ENCODE assay signal across 5 fruit fly cellular contexts in the genomic region with DNA sequence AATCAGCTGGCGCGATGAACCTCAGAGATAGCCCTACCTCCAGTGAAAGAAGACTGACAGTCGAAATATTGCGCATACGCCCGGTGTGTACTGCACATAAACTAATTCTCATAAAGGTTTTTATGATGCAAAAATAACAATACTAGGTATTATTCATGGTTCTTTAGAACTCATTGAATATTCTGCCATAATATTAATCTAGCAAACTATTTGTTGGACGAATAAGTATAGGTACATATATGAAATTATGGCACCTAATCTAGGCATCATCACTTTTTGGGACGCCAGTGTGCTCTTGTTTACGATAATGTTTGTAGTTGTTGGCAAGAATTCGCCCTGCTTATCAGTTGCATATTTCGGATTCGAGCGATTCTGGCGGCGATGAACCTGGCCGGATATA.
TF ChIP-seq lines count a peak whose summit lies in the region.

No protein-coding gene starts in this region.

- TF ChIP-seq CTCF in whole organism, embryonic (GFP tag; optimal IDR thresholded peaks at IDR 0.05; lab: Kevin White, UChicago) = no peak

TF ChIP-seq in whole organism, adult, 20 proteins besides CTCF, POLR2A, EP300 and RAD21 (continues in another document):
- TF ChIP-seq pad (GFP tag; optimal IDR thresholded peaks at IDR 0.05; lab: Kevin White, UChicago) = no peak
- TF ChIP-seq CG7101 (tag; optimal IDR thresholded peaks at IDR 0.05; lab: Kevin White, UChicago) = peak; percentile 57
- TF ChIP-seq cnc (optimal IDR thresholded peaks at IDR 0.05; lab: Kevin White, UChicago) = no peak
- TF ChIP-seq bab1 (GFP tag; optimal IDR thresholded peaks at IDR 0.05; lab: Kevin White, UChicago) = no peak
- TF ChIP-seq CG12768 (GFP tag; optimal IDR thresholded peaks at IDR 0.05; lab: Kevin White, UChicago) = peak; percentile 18
- no peak for TF ChIP-seq Hr96 (GFP tag; optimal IDR thresholded peaks at IDR 0.05; lab: Kevin White, UChicago)
- no peak for TF ChIP-seq toe (GFP tag; optimal IDR thresholded peaks at IDR 0.05; lab: Kevin White, UChicago)
- TF ChIP-seq Crg-1 (GFP tag; optimal IDR thresholded peaks at IDR 0.05; lab: Kevin White, UChicago) = peak; percentile 1
- TF ChIP-seq CG7045 (GFP tag; optimal IDR thresholded peaks at IDR 0.05; lab: Kevin White, UChicago) = peak; percentile 34
- TF ChIP-seq tj (GFP tag; optimal IDR thresholded peaks at IDR 0.05; lab: Kevin White, UChicago) = no peak
- TF ChIP-seq Clk (GFP tag; optimal IDR thresholded peaks at IDR 0.05; lab: Kevin White, UChicago) = no peak
- TF ChIP-seq cic (GFP tag; optimal IDR thresholded peaks at IDR 0.05; lab: Kevin White, UChicago) = no peak
- peak; percentile 3 for TF ChIP-seq CG33017 (tag; optimal IDR thresholded peaks at IDR 0.05; lab: Kevin White, UChicago)
- no peak for TF ChIP-seq CG1620 (GFP tag; optimal IDR thresholded peaks at IDR 0.05; lab: Kevin White, UChicago)
- TF ChIP-seq kay (GFP tag; lab: Kevin White, UChicago; ENCODE audit: borderline replicate concordance) = no peak
- peak; percentile 27 for TF ChIP-seq CG14711 (tag; optimal IDR thresholded peaks at IDR 0.05; lab: Kevin White, UChicago)
- TF ChIP-seq CG11617 (GFP tag; optimal IDR thresholded peaks at IDR 0.05; lab: Kevin White, UChicago) = no peak
- TF ChIP-seq CG5204 (GFP tag; optimal IDR thresholded peaks at IDR 0.05; lab: Kevin White, UChicago) = no peak

TF ChIP-seq in whole organism, embryonic, 481 proteins besides CTCF, POLR2A, EP300 and RAD21 (continues in another document):
- no peak for TF ChIP-seq CG12104 (GFP tag; optimal IDR thresholded peaks at IDR 0.05; lab: Kevin White, UChicago)
- no peak for TF ChIP-seq fd96Cb (tag; optimal IDR thresholded peaks at IDR 0.05; lab: Kevin White, UChicago)
- no peak for TF ChIP-seq CG4730 (GFP tag; IDR thresholded peaks at IDR 0.05; lab: Robert Waterston, UW)
- TF ChIP-seq CG11456 (GFP tag; IDR thresholded peaks at IDR 0.05; lab: Robert Waterston, UW) = no peak
- peak; percentile 7 for TF ChIP-seq CG18262 (tag; optimal IDR thresholded peaks at IDR 0.05; lab: Kevin White, UChicago)
- TF ChIP-seq bsh (GFP tag; optimal IDR thresholded peaks at IDR 0.05; lab: Kevin White, UChicago) = no peak
- no peak for TF ChIP-seq CG5245 (GFP tag; optimal IDR thresholded peaks at IDR 0.05; lab: Kevin White, UChicago)
- TF ChIP-seq ac (GFP tag; optimal IDR thresholded peaks at IDR 0.05; lab: Kevin White, UChicago) = no peak
- TF ChIP-seq caup (GFP tag; optimal IDR thresholded peaks at IDR 0.05; lab: Kevin White, UChicago; ENCODE audit: severe bottlenecking) = peak; percentile 28
- no peak for TF ChIP-seq esg (GFP tag; conservative IDR thresholded peaks at IDR 0.05; lab: Robert Waterston, UW)
- TF ChIP-seq slbo (GFP tag; IDR thresholded peaks at IDR 0.05; lab: Robert Waterston, UW) = peak; percentile 40; the same call in 1 of the 2 replicates
- TF ChIP-seq en (GFP tag; optimal IDR thresholded peaks at IDR 0.05; lab: Kevin White, UChicago) = peak; percentile 26
- TF ChIP-seq CG2202 (tag; optimal IDR thresholded peaks at IDR 0.05; lab: Kevin White, UChicago) = no peak
- TF ChIP-seq HLH3B (GFP tag; IDR thresholded peaks at IDR 0.05; lab: Robert Waterston, UW) = peak; percentile 44; the same call in 1 of the 2 replicates
- TF ChIP-seq dmrt11E (tag; optimal IDR thresholded peaks at IDR 0.05; lab: Kevin White, UChicago) = no peak
- peak; percentile 37 for TF ChIP-seq Hmr (GFP tag; optimal IDR thresholded peaks at IDR 0.05; lab: Kevin White, UChicago)
- TF ChIP-seq Dek (tag; optimal IDR thresholded peaks at IDR 0.05; lab: Kevin White, UChicago) = no peak

TF ChIP-seq in whole organism, prepupa, 60 proteins besides CTCF, POLR2A, EP300 and RAD21 (continues in another document):
- TF ChIP-seq achi (GFP tag; optimal IDR thresholded peaks at IDR 0.05; lab: Kevin White, UChicago) = peak; percentile 43
- TF ChIP-seq CG11902 (GFP tag; optimal IDR thresholded peaks at IDR 0.05; lab: Kevin White, UChicago) = peak; percentile 36
- peak; percentile 47 for TF ChIP-seq CG34406 (GFP tag; optimal IDR thresholded peaks at IDR 0.05; lab: Kevin White, UChicago)
- peak; percentile 43 for TF ChIP-seq CG8319 (GFP tag; optimal IDR thresholded peaks at IDR 0.05; lab: Kevin White, UChicago)
- TF ChIP-seq CG11294 (GFP tag; IDR thresholded peaks at IDR 0.05; lab: Robert Waterston, UW) = no peak
- TF ChIP-seq Hr39 (GFP tag; optimal IDR thresholded peaks at IDR 0.05; lab: Kevin White, UChicago) = peak; percentile 79
- TF ChIP-seq CG6854 (GFP tag; optimal IDR thresholded peaks at IDR 0.05; lab: Kevin White, UChicago) = no peak
- peak; percentile 30 for TF ChIP-seq CG3919 (GFP tag; optimal IDR thresholded peaks at IDR 0.05; lab: Kevin White, UChicago)
- no peak for TF ChIP-seq spab (GFP tag; optimal IDR thresholded peaks at IDR 0.05; lab: Kevin White, UChicago)
- no peak for TF ChIP-seq CG1621 (tag; optimal IDR thresholded peaks at IDR 0.05; lab: Kevin White, UChicago)
- TF ChIP-seq svp (GFP tag; lab: Kevin White, UChicago) = peak; percentile 97
- TF ChIP-seq CG32006 (GFP tag; optimal IDR thresholded peaks at IDR 0.05; lab: Kevin White, UChicago) = no peak
- 0 out of 3 replicates have a peak, but pooled peaks have one; percentile 14 for TF ChIP-seq CG6163 (GFP tag; IDR thresholded peaks at IDR 0.05; lab: Robert Waterston, UW)
- TF ChIP-seq CG6808 (GFP tag; optimal IDR thresholded peaks at IDR 0.05; lab: Kevin White, UChicago) = no peak
- peak; percentile 64 for TF ChIP-seq CG31627 (GFP tag; optimal IDR thresholded peaks at IDR 0.05; lab: Kevin White, UChicago)
- peak; percentile 53 for TF ChIP-seq CG7368 (GFP tag; optimal IDR thresholded peaks at IDR 0.05; lab: Kevin White, UChicago)
- TF ChIP-seq CG8632 (GFP tag; optimal IDR thresholded peaks at IDR 0.05; lab: Kevin White, UChicago) = peak; percentile 57
- no peak for TF ChIP-seq dac (GFP tag; optimal IDR thresholded peaks at IDR 0.05; lab: Kevin White, UChicago)
- TF ChIP-seq cyc (GFP tag; optimal IDR thresholded peaks at IDR 0.05; lab: Kevin White, UChicago) = peak; percentile 60

TF ChIP-seq in whole organism, pupa, 21 proteins besides CTCF, POLR2A, EP300 and RAD21:
- peak; percentile 13 for TF ChIP-seq EcR (GFP tag; optimal IDR thresholded peaks at IDR 0.05; lab: Kevin White, UChicago)
- peak; percentile 11 for TF ChIP-seq CG17806 (tag; optimal IDR thresholded peaks at IDR 0.05; lab: Kevin White, UChicago)
- no peak for TF ChIP-seq CG13204 (GFP tag; optimal IDR thresholded peaks at IDR 0.05; lab: Kevin White, UChicago)
- no peak for TF ChIP-seq CG12605 (GFP tag; IDR thresholded peaks at IDR 0.05; lab: Robert Waterston, UW)
- TF ChIP-seq CG4496 (GFP tag; IDR thresholded peaks at IDR 0.05; lab: Robert Waterston, UW) = peak; percentile 56; the same call in 1 of the 3 replicates
- peak; percentile 7 for TF ChIP-seq Pif1A (GFP tag; optimal IDR thresholded peaks at IDR 0.05; lab: Kevin White, UChicago)
- TF ChIP-seq Snoo (tag; optimal IDR thresholded peaks at IDR 0.05; lab: Kevin White, UChicago) = peak; percentile 58

TF ChIP-seq in whole organism, wandering third instar larva, 38 proteins besides CTCF, POLR2A, EP300 and RAD21 (continues in another document):
- TF ChIP-seq GATAd (GFP tag; optimal IDR thresholded peaks at IDR 0.05; lab: Kevin White, UChicago) (no peak), fru (GFP tag; optimal IDR thresholded peaks at IDR 0.05; lab: Kevin White, UChicago) (peak; percentile 78), Hnf4 (GFP tag; optimal IDR thresholded peaks at IDR 0.05; lab: Kevin White, UChicago) (peak; percentile 58), Dfd (GFP tag; optimal IDR thresholded peaks at IDR 0.05; lab: Kevin White, UChicago) (no peak), Sp1 (GFP tag; optimal IDR thresholded peaks at IDR 0.05; lab: Kevin White, UChicago) (peak; percentile 61), dsf (GFP tag; optimal IDR thresholded peaks at IDR 0.05; lab: Kevin White, UChicago; ENCODE audit: borderline replicate concordance) (peak; percentile 53), lola (GFP tag; optimal IDR thresholded peaks at IDR 0.05; lab: Kevin White, UChicago) (no peak), psq (GFP tag; optimal IDR thresholded peaks at IDR 0.05; lab: Kevin White, UChicago) (peak; percentile 57), sage (GFP tag; optimal IDR thresholded peaks at IDR 0.05; lab: Kevin White, UChicago) (no peak), Mio (GFP tag; optimal IDR thresholded peaks at IDR 0.05; lab: Kevin White, UChicago) (no peak), sv (GFP tag; optimal IDR thresholded peaks at IDR 0.05; lab: Kevin White, UChicago) (no peak), dmrt93B (GFP tag; optimal IDR thresholded peaks at IDR 0.05; lab: Kevin White, UChicago) (peak; percentile 31), usp (GFP tag; optimal IDR thresholded peaks at IDR 0.05; lab: Kevin White, UChicago) (no peak), CrebA (GFP tag; optimal IDR thresholded peaks at IDR 0.05; lab: Kevin White, UChicago; ENCODE audit: borderline replicate concordance) (no peak), Hr83 (GFP tag; optimal IDR thresholded peaks at IDR 0.05; lab: Kevin White, UChicago; ENCODE audit: poor library complexity, severe bottlenecking) (no peak), HLH106 (tag; optimal IDR thresholded peaks at IDR 0.05; lab: Kevin White, UChicago) (peak; percentile 61), N (GFP tag; optimal IDR thresholded peaks at IDR 0.05; lab: Kevin White, UChicago) (no peak), OdsH (GFP tag; optimal IDR thresholded peaks at IDR 0.05; lab: Kevin White, UChicago) (peak; percentile 72), ey (GFP tag; optimal IDR thresholded peaks at IDR 0.05; lab: Kevin White, UChicago) (peak; percentile 78), Dif (GFP tag; optimal IDR thresholded peaks at IDR 0.05; lab: Kevin White, UChicago; ENCODE audit: partially characterized antibody) (no peak), Rel (GFP tag; optimal IDR thresholded peaks at IDR 0.05; lab: Kevin White, UChicago) (no peak), Rel (tag; optimal IDR thresholded peaks at IDR 0.05; lab: Kevin White, UChicago) (no peak), br (GFP tag; optimal IDR thresholded peaks at IDR 0.05; lab: Kevin White, UChicago) (peak; percentile 75), jim (GFP tag; optimal IDR thresholded peaks at IDR 0.05; lab: Kevin White, UChicago) (no peak), CG32264 (GFP tag; optimal IDR thresholded peaks at IDR 0.05; lab: Kevin White, UChicago) (peak; percentile 38), foxo (GFP tag; optimal IDR thresholded peaks at IDR 0.05; lab: Kevin White, UChicago) (peak in 1 of 2 experiments; percentile 78), dl (GFP tag; optimal IDR thresholded peaks at IDR 0.05; lab: Kevin White, UChicago; ENCODE audit: insufficient read depth in 1 of 2, partially characterized antibody in 2 of 2) (no peak), Abd-B (GFP tag; optimal IDR thresholded peaks at IDR 0.05; lab: Kevin White, UChicago) (no peak), h (GFP tag; optimal IDR thresholded peaks at IDR 0.05; lab: Kevin White, UChicago) (peak; percentile 74), brk (GFP tag; optimal IDR thresholded peaks at IDR 0.05; lab: Kevin White, UChicago) (peak; percentile 50), woc (GFP tag; optimal IDR thresholded peaks at IDR 0.05; lab: Kevin White, UChicago) (no peak), rgr (GFP tag; optimal IDR thresholded peaks at IDR 0.05; lab: Kevin White, UChicago) (peak; percentile 75)
